Fruit fly (Drosophila melanogaster) whole organism, embryonic: ENCODE data around the gene HemK2.

Experiments used
- Atf-2 ChIP-seq: fragments of 200-800 bp; sonication (Bioruptor generic); optimal IDR thresholded peaks from 2 replicates; lab custom pipeline; 2016; ENCODE audit warnings: missing biosample characterization, missing genetic modification characterization
- Atf3 ChIP-seq: fragments of 200-800 bp; sonication (Bioruptor generic); optimal IDR thresholded peaks from 3 replicates; lab custom pipeline; 2016; ENCODE audit warnings: missing biosample characterization, missing genetic modification characterization
- Awh ChIP-seq: fragments of 200-800 bp; sonication (Bioruptor generic); IDR thresholded peaks from 2 replicates; pipeline ENCODE4, ENCODE4 v1.3.6; 2022; ENCODE audit warnings: missing biosample characterization, missing genetic modification characterization
- CG10267 ChIP-seq: fragments of 200-800 bp; sonication (Bioruptor generic); optimal IDR thresholded peaks from 2 replicates; lab custom pipeline; 2018; ENCODE audit warnings: missing biosample characterization, mild to moderate bottlenecking, missing genetic modification characterization, moderate library complexity
- CG10274 ChIP-seq: fragments of 200-800 bp; sonication (Bioruptor generic); optimal IDR thresholded peaks from 3 replicates; lab custom pipeline; 2017; ENCODE audit warnings: missing biosample characterization, mild to moderate bottlenecking, missing genetic modification characterization
- CG10431 ChIP-seq: fragments of 200-800 bp; sonication (Bioruptor generic); optimal IDR thresholded peaks from 3 replicates; lab custom pipeline; 2018; ENCODE audit warnings: missing biosample characterization, mild to moderate bottlenecking, missing genetic modification characterization
- CG10462 ChIP-seq: fragments of 200-800 bp; sonication (Bioruptor generic); optimal IDR thresholded peaks from 2 replicates; lab custom pipeline; 2016; ENCODE audit warnings: missing biosample characterization, missing genetic modification characterization
- CG10543 ChIP-seq: fragments of 200-800 bp; sonication (Bioruptor generic); optimal IDR thresholded peaks from 3 replicates; lab custom pipeline; 2017; ENCODE audit warnings: missing biosample characterization, mild to moderate bottlenecking, missing genetic modification characterization, moderate library complexity
- CG10959 ChIP-seq: fragments of 200-800 bp; sonication (Bioruptor generic); IDR thresholded peaks from 2 replicates; pipeline ENCODE4 v1.3.6; 2022; ENCODE audit warnings: missing biosample characterization, missing genetic modification characterization
- CG10979 ChIP-seq: fragments of 200-800 bp; sonication (Bioruptor generic); optimal IDR thresholded peaks from 2 replicates; lab custom pipeline; 2018; ENCODE audit warnings: missing biosample characterization, mild to moderate bottlenecking, missing genetic modification characterization, moderate library complexity
- CG11085 ChIP-seq: fragments of 200-800 bp; sonication (Bioruptor generic); IDR thresholded peaks from 2 replicates; pipeline ENCODE4 v1.3.6; 2022; ENCODE audit warnings: missing biosample characterization, missing genetic modification characterization
- CG12104 ChIP-seq: fragments of 200-800 bp; sonication (Bioruptor generic); optimal IDR thresholded peaks from 3 replicates; lab custom pipeline; 2016; ENCODE audit warnings: missing biosample characterization, missing genetic modification characterization
- CG12299 ChIP-seq: fragments of 200-800 bp; sonication (Bioruptor generic); optimal IDR thresholded peaks from 2 replicates; lab custom pipeline; 2018; ENCODE audit warnings: missing biosample characterization, mild to moderate bottlenecking, missing genetic modification characterization
- CG12391 ChIP-seq: fragments of 200-800 bp; sonication (Bioruptor generic); optimal IDR thresholded peaks from 3 replicates; lab custom pipeline; 2018; ENCODE audit warnings: missing biosample characterization, mild to moderate bottlenecking, missing genetic modification characterization, moderate library complexity
- CG12659 ChIP-seq: fragments of 200-800 bp; sonication (Bioruptor generic); optimal IDR thresholded peaks from 3 replicates; lab custom pipeline; 2017; ENCODE audit warnings: mild to moderate bottlenecking, missing biosample characterization, missing genetic modification reagents, missing genetic modification characterization
- CG13296 ChIP-seq: fragments of 200-800 bp; sonication (Bioruptor generic); optimal IDR thresholded peaks from 3 replicates; lab custom pipeline; 2018; ENCODE audit warnings: missing biosample characterization, mild to moderate bottlenecking, missing genetic modification characterization
- CG14965 ChIP-seq: fragments of 200-800 bp; sonication (Bioruptor generic); optimal IDR thresholded peaks from 2 replicates; lab custom pipeline; 2016; ENCODE audit warnings: missing biosample characterization, missing genetic modification characterization, borderline replicate concordance
- CG31365 ChIP-seq: fragments of 200-800 bp; sonication (Bioruptor generic); optimal IDR thresholded peaks from 2 replicates; lab custom pipeline; 2018; ENCODE audit warnings: missing biosample characterization, mild to moderate bottlenecking, missing genetic modification characterization
- CG32532 ChIP-seq: fragments of 200-800 bp; sonication (Bioruptor generic); IDR thresholded peaks from 2 replicates; pipeline ENCODE4 v1.3.6; 2022; ENCODE audit warnings: missing biosample characterization, missing genetic modification characterization
- CG3847 ChIP-seq: fragments of 200-800 bp; sonication (Bioruptor generic); IDR thresholded peaks from 2 replicates; pipeline ENCODE4 v1.3.6; 2022; ENCODE audit warnings: missing biosample characterization, missing genetic modification characterization
- CG3995 ChIP-seq: fragments of 200-800 bp; sonication (Bioruptor generic); optimal IDR thresholded peaks from 3 replicates; lab custom pipeline; 2016; ENCODE audit warnings: missing biosample characterization, missing genetic modification characterization
- CG4328 ChIP-seq: fragments of 200-800 bp; sonication (Bioruptor generic); optimal IDR thresholded peaks from 3 replicates; lab custom pipeline; 2017; ENCODE audit warnings: missing biosample characterization, missing genetic modification reagents, missing genetic modification characterization
- CG6791 ChIP-seq: fragments of 200-800 bp; sonication (Bioruptor generic); IDR thresholded peaks from 3 replicates; pipeline ENCODE4 v1.3.6; 2022; ENCODE audit warnings: missing biosample characterization, missing genetic modification characterization; ENCODE audit not compliant: partially characterized antibody
- CG9797 ChIP-seq: fragments of 200-800 bp; sonication (Bioruptor generic); optimal IDR thresholded peaks from 3 replicates; lab custom pipeline; 2018; ENCODE audit warnings: missing biosample characterization, mild to moderate bottlenecking, missing genetic modification characterization
- CG9932 ChIP-seq: fragments of 200-800 bp; sonication (Bioruptor generic); IDR thresholded peaks from 2 replicates; pipeline ENCODE4 v1.3.6; 2022; ENCODE audit warnings: missing biosample characterization, missing genetic modification characterization
- Camta ChIP-seq: fragments of 200-800 bp; sonication (Bioruptor generic); optimal IDR thresholded peaks from 2 replicates; lab custom pipeline; 2016; ENCODE audit warnings: missing biosample characterization, missing genetic modification characterization
- CoRest ChIP-seq: fragments of 200-800 bp; sonication (Bioruptor generic); optimal IDR thresholded peaks from 3 replicates; lab custom pipeline; 2018; ENCODE audit warnings: missing biosample characterization, mild to moderate bottlenecking, missing genetic modification characterization, moderate library complexity
- CrebB ChIP-seq: fragments of 200-800 bp; sonication (Bioruptor generic); optimal IDR thresholded peaks from 3 replicates; lab custom pipeline; 2018; ENCODE audit warnings: missing biosample characterization, mild to moderate bottlenecking, missing genetic modification characterization
- Dp ChIP-seq: fragments of 200-800 bp; sonication (Bioruptor generic); optimal IDR thresholded peaks from 2 replicates; lab custom pipeline; 2018; ENCODE audit warnings: missing biosample characterization, mild to moderate bottlenecking, missing genetic modification characterization, moderate library complexity
- GATAe ChIP-seq: fragments of 200-800 bp; sonication (Bioruptor generic); conservative IDR thresholded peaks from 2 replicates; pipeline ENCODE4 v1.3.6; 2022; ENCODE audit warnings: missing biosample characterization, missing genetic modification characterization
- Hr78 ChIP-seq, 2 experiments: fragments of 200-800 bp in 1 of 2; fragments of >200 bp in 1 of 2; sonication (Bioruptor generic) in 1 of 2; optimal IDR thresholded peaks; 2 replicates each; lab custom pipeline; 2017 to 2019; ENCODE audit warnings: missing biosample characterization in 2 of 2, missing genetic modification characterization in 2 of 2, mild to moderate bottlenecking in 1 of 2, moderate library complexity in 1 of 2
- MBD-R2 ChIP-seq: fragments of 200-800 bp; sonication (Bioruptor generic); IDR thresholded peaks from 2 replicates; pipeline ENCODE4 v1.3.6; 2022; ENCODE audit warnings: missing biosample characterization, missing genetic modification characterization
- Meics ChIP-seq: fragments of 200-800 bp; sonication (Bioruptor generic); optimal IDR thresholded peaks from 2 replicates; lab custom pipeline; 2017; ENCODE audit warnings: missing biosample characterization, mild to moderate bottlenecking, missing genetic modification characterization
- NC2β ChIP-seq: fragments of 200-800 bp; sonication (Bioruptor generic); optimal IDR thresholded peaks from 2 replicates; lab custom pipeline; 2016; ENCODE audit warnings: missing biosample characterization, missing genetic modification characterization
- Neu2 ChIP-seq: fragments of 200-800 bp; sonication (Bioruptor generic); optimal IDR thresholded peaks from 3 replicates; lab custom pipeline; 2016; ENCODE audit warnings: missing biosample characterization, missing genetic modification characterization, borderline replicate concordance
- Opbp ChIP-seq: fragments of 200-800 bp; sonication (Bioruptor generic); IDR thresholded peaks from 3 replicates; pipeline ENCODE4 v1.3.6; 2022; ENCODE audit warnings: missing biosample characterization, missing genetic modification characterization; ENCODE audit not compliant: partially characterized antibody
- bowl ChIP-seq: fragments of 200-800 bp; sonication (Bioruptor generic); IDR thresholded peaks from 2 replicates; pipeline ENCODE4 v1.3.6; 2022; ENCODE audit warnings: missing biosample characterization, missing genetic modification characterization
- disco-r ChIP-seq: fragments of 200-800 bp; sonication (Bioruptor generic); optimal IDR thresholded peaks from 2 replicates; lab custom pipeline; 2016; ENCODE audit warnings: missing biosample characterization, missing genetic modification characterization
- ftz-f1 ChIP-seq: fragments of 200-800 bp; sonication (Bioruptor generic); optimal IDR thresholded peaks from 2 replicates; lab custom pipeline; 2016; ENCODE audit warnings: missing biosample characterization, missing genetic modification characterization
- fu2 ChIP-seq: fragments of 200-800 bp; sonication (Bioruptor generic); optimal IDR thresholded peaks from 2 replicates; lab custom pipeline; 2016; ENCODE audit warnings: missing biosample characterization, missing genetic modification characterization
- gcm2 ChIP-seq: fragments of 200-800 bp; sonication (Bioruptor generic); optimal IDR thresholded peaks from 2 replicates; lab custom pipeline; 2016; ENCODE audit warnings: missing biosample characterization, missing genetic modification characterization
- hkb ChIP-seq, 2 experiments: fragments of 200-800 bp in 1 of 2; fragments of >200 bp in 1 of 2; sonication (Bioruptor generic) in 1 of 2; IDR thresholded peaks in 1 of 2; optimal IDR thresholded peaks in 1 of 2; 2 replicates each; pipeline versions ENCODE4 v1.3.6 to Lab custom; 2017 to 2022; ENCODE audit warnings: missing biosample characterization in 1 of 2, missing genetic modification characterization in 1 of 2
- ind ChIP-seq: fragments of 200-800 bp; sonication (Bioruptor generic); optimal IDR thresholded peaks from 3 replicates; lab custom pipeline; 2016; ENCODE audit warnings: missing biosample characterization, missing genetic modification characterization
- lmd ChIP-seq: fragments of 200-800 bp; sonication (Bioruptor generic); IDR thresholded peaks from 2 replicates; pipeline ENCODE4 v1.3.6; 2022; ENCODE audit warnings: missing biosample characterization, missing genetic modification characterization
- peb ChIP-seq: fragments of 200-800 bp; sonication (Bioruptor generic); IDR thresholded peaks from 2 replicates; pipeline ENCODE4 v1.3.6; 2022; ENCODE audit warnings: missing biosample characterization, missing genetic modification characterization
- pita ChIP-seq: fragments of 200-800 bp; sonication (Bioruptor generic); optimal IDR thresholded peaks from 2 replicates; lab custom pipeline; 2017; ENCODE audit warnings: missing biosample characterization, mild to moderate bottlenecking, missing genetic modification characterization
- trem ChIP-seq: fragments of 200-800 bp; optimal IDR thresholded peaks from 3 replicates; lab custom pipeline; 2019; ENCODE audit warnings: missing biosample characterization, mild to moderate bottlenecking, missing genetic modification characterization, moderate library complexity
- usp ChIP-seq: fragments of >200 bp; optimal IDR thresholded peaks from 2 replicates; lab custom pipeline; 2017; ENCODE audit warnings: missing biosample characterization, missing genetic modification characterization
- yki ChIP-seq: fragments of >200 bp; optimal IDR thresholded peaks from 3 replicates; lab custom pipeline; 2018

HemK2 gene

dm6 chr2L:2754437-2755322 lies 4.8 kb downstream of the HemK2 start (continued):
- no peak for TF ChIP-seq hkb (optimal IDR thresholded peaks at IDR 0.05; lab: Kevin White, UChicago)
- TF ChIP-seq hkb (GFP tag; IDR thresholded peaks at IDR 0.05; lab: Robert Waterston, UW), result no peak
- no peak for TF ChIP-seq Dp (GFP tag; lab: Kevin White, UChicago)
- peak; percentile 29 for TF ChIP-seq Neu2 (GFP tag; lab: Kevin White, UChicago)
- peak in 1 of 2 experiments; percentile 44 for TF ChIP-seq Hr78 (GFP tag; optimal IDR thresholded peaks at IDR 0.05; lab: Kevin White, UChicago)
- TF ChIP-seq NC2β (GFP tag; lab: Kevin White, UChicago), result peak; percentile 28
- peak; percentile 67 for TF ChIP-seq trem (tag; lab: Kevin White, UChicago)
- TF ChIP-seq CG10274 (GFP tag; lab: Kevin White, UChicago), result peak; percentile 57
- TF ChIP-seq MBD-R2 (GFP tag; lab: Robert Waterston, UW), result no peak
- no peak for TF ChIP-seq GATAe (GFP tag; lab: Robert Waterston, UW)
- TF ChIP-seq Opbp (GFP tag; lab: Robert Waterston, UW), result no peak
- peak; percentile 59 for TF ChIP-seq CG10462 (GFP tag; lab: Kevin White, UChicago)
- TF ChIP-seq yki (lab: Kevin White, UChicago), result peak; percentile 90
- TF ChIP-seq Awh (GFP tag; lab: Robert Waterston, UW), result no peak
- TF ChIP-seq CG3995, result peak; percentile 42
- TF ChIP-seq bowl (GFP tag; lab: Robert Waterston, UW), result no peak
- peak; percentile 66 for TF ChIP-seq Atf-2 (GFP tag; lab: Kevin White, UChicago)
- TF ChIP-seq CG32532 (GFP tag; lab: Robert Waterston, UW), result no peak
- no peak for TF ChIP-seq pita
- TF ChIP-seq Camta, result peak; percentile 69
- peak; percentile 73 for TF ChIP-seq CG31365 (tag; lab: Kevin White, UChicago)
- TF ChIP-seq CG13296, result peak; percentile 86
- TF ChIP-seq CG3847 (GFP tag; lab: Robert Waterston, UW), result no peak
- TF ChIP-seq CG9797 (GFP tag; lab: Kevin White, UChicago), result no peak
- peak; percentile 74 for TF ChIP-seq disco-r (GFP tag; lab: Kevin White, UChicago)
- TF ChIP-seq CG12391, result peak; percentile 86
- no peak for TF ChIP-seq Atf3 (GFP tag; lab: Kevin White, UChicago)
- peak; percentile 81 for TF ChIP-seq ind (GFP tag; lab: Kevin White, UChicago)
- TF ChIP-seq fu2 (GFP tag; lab: Kevin White, UChicago), result peak; percentile 64
- TF ChIP-seq CG9932 (GFP tag; lab: Robert Waterston, UW), result no peak
- no peak for TF ChIP-seq lmd
- peak; percentile 71 for TF ChIP-seq CG10267 (tag; lab: Kevin White, UChicago)
- peak; percentile 59 for TF ChIP-seq CG14965
- TF ChIP-seq CrebB (tag; lab: Kevin White, UChicago), result peak; percentile 79
- no peak for TF ChIP-seq peb (GFP tag; lab: Robert Waterston, UW)
- TF ChIP-seq CG4328 (GFP tag; lab: Kevin White, UChicago), result peak; percentile 85
- peak; percentile 80 for TF ChIP-seq CG10543 (GFP tag; lab: Kevin White, UChicago)
- TF ChIP-seq CG12104, result peak; percentile 80
- TF ChIP-seq CoRest (tag; lab: Kevin White, UChicago), result peak; percentile 85
- no peak for TF ChIP-seq CG6791 (GFP tag; lab: Robert Waterston, UW)
- TF ChIP-seq ftz-f1 (GFP tag; lab: Kevin White, UChicago), result no peak
- TF ChIP-seq CG11085 (GFP tag; lab: Robert Waterston, UW), result no peak
- no peak for TF ChIP-seq usp
- TF ChIP-seq CG12299 (tag; lab: Kevin White, UChicago), result peak; percentile 82
- TF ChIP-seq CG10979 (tag; lab: Kevin White, UChicago), result peak; percentile 72
- peak; percentile 1 for TF ChIP-seq gcm2 (GFP tag; lab: Kevin White, UChicago)
- TF ChIP-seq Meics (GFP tag; lab: Kevin White, UChicago), result peak; percentile 91
- TF ChIP-seq CG12659 (GFP tag; lab: Kevin White, UChicago), result peak; percentile 84
- TF ChIP-seq CG10431 (GFP tag; lab: Kevin White, UChicago), result peak; percentile 89
- no peak for TF ChIP-seq CG10959
